Worm (Caenorhabditis elegans): ENCODE results near the gene tcc-1.

Gene tcc-1

ce11 chrV:17828310-17828709, 27.5 kb downstream of the tcc-1 start, which contains the start of gene srh-304:
srh-304 (plus strand) TSS chrV:17828610.
- no peak for TF ChIP-seq lin-39 (tag; optimal IDR thresholded peaks at IDR 0.05)
- no peak for TF ChIP-seq F26F4.8 (GFP tag; conservative IDR thresholded peaks at IDR 0.05)
- TF ChIP-seq spr-3 (GFP tag; optimal IDR thresholded peaks at IDR 0.05): no peak
- no peak for TF ChIP-seq aha-1 (tag)
- no peak for TF ChIP-seq jun-1 (tag; optimal IDR thresholded peaks at IDR 0.05)
- no peak for TF ChIP-seq mxl-3 (GFP tag; optimal IDR thresholded peaks at IDR 0.05)
- TF ChIP-seq nhr-6 (tag; optimal IDR thresholded peaks at IDR 0.05): no peak
- TF ChIP-seq mxl-2 (GFP tag; conservative IDR thresholded peaks at IDR 0.05): no peak
- TF ChIP-seq ama-1 (optimal IDR thresholded peaks at IDR 0.05): no peak
- no peak for TF ChIP-seq ceh-28 (tag; optimal IDR thresholded peaks at IDR 0.05)
- TF ChIP-seq tra-1 (GFP tag; IDR thresholded peaks at IDR 0.05): no peak
- no peak for TF ChIP-seq fkh-10 (GFP tag; optimal IDR thresholded peaks at IDR 0.05)
- no peak for TF ChIP-seq T20F7.1 (GFP tag; optimal IDR thresholded peaks at IDR 0.05)

ce11 chrV:17826325-17826724, 29.5 kb downstream of the tcc-1 start:
- peak; percentile 42 for TF ChIP-seq aha-1 (tag)

ce11 chrV:17824610-17825009, 31.2 kb downstream of the tcc-1 start, which contains the start of gene srh-301:
srh-301 (plus strand) TSS chrV:17824910.
- TF ChIP-seq unc-62 (GFP tag; optimal IDR thresholded peaks at IDR 0.05 in 1 of 2) (peak in 1 of 2 experiments; percentile 54), unc-62 (tag; optimal IDR thresholded peaks at IDR 0.05) (no peak), F44E2.7 (GFP tag; IDR thresholded peaks at IDR 0.05) (no peak)

DNA sequence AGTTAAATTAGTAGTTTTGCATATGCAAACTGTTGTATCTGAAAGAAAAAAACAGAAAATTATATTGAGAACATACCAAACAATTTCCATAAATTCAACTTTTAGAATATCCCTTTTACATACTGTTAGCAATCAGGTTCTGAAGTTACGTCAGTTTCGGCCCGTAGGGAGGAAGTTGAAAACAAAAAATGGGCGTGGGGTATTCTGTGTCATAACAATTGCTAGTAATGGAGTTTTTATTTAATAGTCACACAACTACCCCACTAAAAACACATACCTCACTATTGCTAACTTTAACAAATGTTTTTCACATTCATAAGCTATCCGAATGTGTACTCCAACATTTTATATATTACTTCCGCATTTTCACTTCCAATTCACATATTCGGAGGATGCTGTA, 34.0 kb downstream of the tcc-1 start, which contains the start of gene srh-300:
Gene srh-300 (plus strand): TSS at position 301 of the 400 bp plus-strand sequence.
- TF ChIP-seq unc-62 (GFP tag; optimal IDR thresholded peaks at IDR 0.05 in 1 of 2): peak in 1 of 2 experiments; percentile 10
- TF ChIP-seq unc-62 (tag; optimal IDR thresholded peaks at IDR 0.05): no peak
- no peak for TF ChIP-seq mdt-29 (GFP tag; IDR thresholded peaks at IDR 0.05)
- TF ChIP-seq fkh-10 (GFP tag; optimal IDR thresholded peaks at IDR 0.05): no peak
- TF ChIP-seq php-3 (GFP tag; IDR thresholded peaks at IDR 0.05): no peak
- no peak for TF ChIP-seq mes-2 (tag; optimal IDR thresholded peaks at IDR 0.05; ENCODE audit: poor library complexity, severe bottlenecking)
- TF ChIP-seq lim-7 (GFP tag; IDR thresholded peaks at IDR 0.05): no peak
- TF ChIP-seq F49E8.2 (tag; optimal IDR thresholded peaks at IDR 0.05; ENCODE audit: borderline replicate concordance): no peak
- no peak for TF ChIP-seq saeg-2 (GFP tag; IDR thresholded peaks at IDR 0.05)
- no peak for TF ChIP-seq tra-1 (GFP tag; IDR thresholded peaks at IDR 0.05)
- TF ChIP-seq zfp-2 (tag; optimal IDR thresholded peaks at IDR 0.05): no peak
- TF ChIP-seq snpc-4 (tag; optimal IDR thresholded peaks at IDR 0.05): no peak
- TF ChIP-seq aha-1 (tag): peak; percentile 17

- TF ChIP-seq saeg-2 (GFP tag; IDR thresholded peaks at IDR 0.05) (no peak), lir-3 (tag; optimal IDR thresholded peaks at IDR 0.05) (no peak), F44E2.7 (GFP tag; IDR thresholded peaks at IDR 0.05) (no peak), nhr-111 (GFP tag; optimal IDR thresholded peaks at IDR 0.05) (no peak), egl-43 (GFP tag; IDR thresholded peaks at IDR 0.05) (peak; percentile 68; the same call in 1 of the 2 replicates), fkh-10 (GFP tag; optimal IDR thresholded peaks at IDR 0.05) (no peak), fos-1 (tag; optimal IDR thresholded peaks at IDR 0.05) (no peak), set-16 (GFP tag; IDR thresholded peaks at IDR 0.05) (peak; percentile 73), lin-39 (tag; optimal IDR thresholded peaks at IDR 0.05) (no peak), nhr-42 (GFP tag; IDR thresholded peaks at IDR 0.05) (no peak), tag-97 (GFP tag; IDR thresholded peaks at IDR 0.05) (no peak), cey-2 (tag; optimal IDR thresholded peaks at IDR 0.05; ENCODE audit: borderline replicate concordance, insufficient read depth) (no peak), unc-62 (GFP tag; optimal IDR thresholded peaks at IDR 0.05 in 1 of 2) (no peak), unc-62 (tag; optimal IDR thresholded peaks at IDR 0.05) (no peak), ces-1 (GFP tag; optimal IDR thresholded peaks at IDR 0.05) (no peak), aly-2 (tag; optimal IDR thresholded peaks at IDR 0.05) (no peak), ama-1 (optimal IDR thresholded peaks at IDR 0.05) (no peak), ceh-62 (tag; optimal IDR thresholded peaks at IDR 0.05) (no peak)
These were observed 36.1 kb downstream of the tcc-1 start for ce11 chrV:17819704-17820103.
